Worm (Caenorhabditis elegans): ENCODE measurements around the gene ttll-5.

DNA sequence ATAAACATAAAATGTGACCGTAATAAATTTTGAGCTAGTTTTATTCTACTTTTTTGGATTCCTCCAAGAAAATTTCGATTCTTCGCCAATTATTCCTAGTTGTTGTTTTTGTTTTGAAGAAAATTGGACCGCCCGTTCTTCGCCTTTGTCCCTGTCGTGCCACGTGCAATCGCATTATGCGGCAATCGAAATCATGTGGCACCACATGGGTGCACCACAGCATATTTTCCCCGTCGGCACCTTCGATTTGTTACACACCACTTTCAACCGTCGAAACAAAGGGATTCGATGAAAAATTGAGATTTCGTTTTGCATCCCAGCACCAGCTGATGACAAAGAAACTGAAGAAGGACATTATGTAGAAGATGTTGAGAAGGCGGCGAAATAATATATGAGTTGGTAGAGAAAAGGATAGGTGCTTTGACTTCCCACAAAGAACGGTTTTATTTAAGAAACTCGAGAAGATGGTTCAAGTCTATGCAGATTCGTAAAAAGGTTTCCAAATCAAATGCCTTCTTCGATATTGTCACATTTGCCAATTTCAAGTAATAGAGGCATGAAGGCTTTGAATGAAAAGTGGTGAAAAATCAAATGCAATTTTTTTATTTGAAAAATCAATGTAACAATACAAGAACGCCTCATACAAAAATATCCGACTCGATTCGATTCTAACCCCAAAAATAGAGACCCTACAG lies 19.9 kb downstream of the ttll-5 start:
- TF ChIP-seq efl-1 (optimal IDR thresholded peaks at IDR 0.05) = no peak
- TF ChIP-seq efl-1 (GFP tag; optimal IDR thresholded peaks at IDR 0.05 in 1 of 2) = no peak
- TF ChIP-seq ceh-82 (tag; optimal IDR thresholded peaks at IDR 0.05) = no peak
- TF ChIP-seq aly-2 (tag; optimal IDR thresholded peaks at IDR 0.05) = no peak
- no peak for TF ChIP-seq jun-1 (tag; optimal IDR thresholded peaks at IDR 0.05)
- TF ChIP-seq unc-98 (GFP tag; IDR thresholded peaks at IDR 0.05) = no peak
- no peak for TF ChIP-seq lin-13 (GFP tag; optimal IDR thresholded peaks at IDR 0.05)
- TF ChIP-seq mab-9 (GFP tag; IDR thresholded peaks at IDR 0.05) = no peak
- peak; percentile 76 for TF ChIP-seq nhr-85 (tag)
- no peak for TF ChIP-seq ztf-4 (tag; optimal IDR thresholded peaks at IDR 0.05)
- no peak for TF ChIP-seq sox-4 (tag; optimal IDR thresholded peaks at IDR 0.05)

All from whole organism, L1 larva.